Fruit fly (Drosophila melanogaster): ENCODE results near the gene CG43084.
A peak's percentile ranks its signal among the peaks of the same experiment; 100 is the strongest.

The CG43084 gene

dm6 chr3L:15619626-15620247 lies 30.9 kb upstream of the CG43084 start, which contains the start of gene Phs (continued):
- TF ChIP-seq Dip2 (GFP tag; IDR thresholded peaks at IDR 0.05) (no peak), grn (GFP tag; optimal IDR thresholded peaks at IDR 0.05) (no peak), CG12236 (GFP tag; optimal IDR thresholded peaks at IDR 0.05) (peak; percentile 56), CG11085 (GFP tag; IDR thresholded peaks at IDR 0.05) (peak; percentile 88), ranshi (GFP tag; IDR thresholded peaks at IDR 0.05) (peak; percentile 82), otp (GFP tag; IDR thresholded peaks at IDR 0.05) (peak; percentile 78), psq (GFP tag; optimal IDR thresholded peaks at IDR 0.05) (peak; percentile 56), CG33213 (GFP tag; optimal IDR thresholded peaks at IDR 0.05) (peak; percentile 92), B-H1 (GFP tag; IDR thresholded peaks at IDR 0.05) (no peak), btn (GFP tag; optimal IDR thresholded peaks at IDR 0.05) (peak; percentile 78), pros (GFP tag; optimal IDR thresholded peaks at IDR 0.05) (no peak), hkb (optimal IDR thresholded peaks at IDR 0.05) (no peak), hkb (GFP tag; IDR thresholded peaks at IDR 0.05) (peak; percentile 54), CG4707 (GFP tag; optimal IDR thresholded peaks at IDR 0.05) (peak; percentile 59), CG2116 (GFP tag; optimal IDR thresholded peaks at IDR 0.05) (peak; percentile 91), ken (GFP tag; IDR thresholded peaks at IDR 0.05) (peak; percentile 94), ci (GFP tag; IDR thresholded peaks at IDR 0.05) (peak; percentile 87), salm (tag; optimal IDR thresholded peaks at IDR 0.05) (no peak), lov (optimal IDR thresholded peaks at IDR 0.05) (no peak), lov (GFP tag; IDR thresholded peaks at IDR 0.05) (peak; percentile 78; the same call in 1 of the 3 replicates), CG3847 (GFP tag; IDR thresholded peaks at IDR 0.05) (peak; percentile 94), CG18599 (GFP tag; optimal IDR thresholded peaks at IDR 0.05) (peak; percentile 83), CG2202 (tag; optimal IDR thresholded peaks at IDR 0.05) (peak; percentile 51), PHDP (tag; optimal IDR thresholded peaks at IDR 0.05) (peak; percentile 48), dm (GFP tag; optimal IDR thresholded peaks at IDR 0.05) (peak; percentile 70), cas (GFP tag; IDR thresholded peaks at IDR 0.05) (peak; percentile 64; the same call in 1 of the 2 replicates), CG8924 (tag; optimal IDR thresholded peaks at IDR 0.05) (peak; percentile 38), bbx (GFP tag; IDR thresholded peaks at IDR 0.05; ENCODE audit: partially characterized antibody) (peak; percentile 69), tgo (GFP tag; IDR thresholded peaks at IDR 0.05) (peak; percentile 65), Hey (tag; optimal IDR thresholded peaks at IDR 0.05) (no peak), Atf6 (GFP tag; IDR thresholded peaks at IDR 0.05) (peak; percentile 72), E2f2 (GFP tag; IDR thresholded peaks at IDR 0.05) (peak; percentile 99), CG16779 (GFP tag; IDR thresholded peaks at IDR 0.05) (peak; percentile 83), cato (GFP tag; optimal IDR thresholded peaks at IDR 0.05; ENCODE audit: borderline replicate concordance) (peak; percentile 59), Stat92E (GFP tag; optimal IDR thresholded peaks at IDR 0.05) (peak in 1 of 3 experiments; percentile 1), CG8290 (GFP tag; optimal IDR thresholded peaks at IDR 0.05) (peak; percentile 77), CG8290 (tag; optimal IDR thresholded peaks at IDR 0.05) (peak; percentile 68 to 94), CG17829 (tag; optimal IDR thresholded peaks at IDR 0.05) (peak; percentile 55), CoRest (tag; optimal IDR thresholded peaks at IDR 0.05) (peak; percentile 57), CG10274 (GFP tag; optimal IDR thresholded peaks at IDR 0.05) (peak; percentile 43), C15 (GFP tag; IDR thresholded peaks at IDR 0.05) (peak; percentile 51; the same call in 1 of the 3 replicates), pnt (GFP tag; optimal IDR thresholded peaks at IDR 0.05) (peak; percentile 64), CG30020 (tag; optimal IDR thresholded peaks at IDR 0.05) (peak; percentile 16), CG6272 (GFP tag; IDR thresholded peaks at IDR 0.05) (peak; percentile 54; the same call in 1 of the 2 replicates), CG6683 (GFP tag; optimal IDR thresholded peaks at IDR 0.05) (peak; percentile 41), fru (optimal IDR thresholded peaks at IDR 0.05) (no peak), inv (GFP tag; IDR thresholded peaks at IDR 0.05; ENCODE audit: partially characterized antibody) (0 out of 2 replicates have a peak, but pooled peaks have one; percentile 13), zen2 (GFP tag; IDR thresholded peaks at IDR 0.05; ENCODE audit: partially characterized antibody) (no peak), CG6689 (GFP tag; IDR thresholded peaks at IDR 0.05) (0 out of 2 replicates have a peak, but pooled peaks have one; percentile 36), nau (GFP tag; optimal IDR thresholded peaks at IDR 0.05) (peak; percentile 71), CG14441 (GFP tag; IDR thresholded peaks at IDR 0.05) (peak; percentile 65)

Measured in whole organism, embryonic.